Fruit fly (Drosophila melanogaster) whole organism, embryonic: ENCODE data around the gene CG7377.

ENCODE experiments used
- Atf3 ChIP-seq: fragments of 200-800 bp; sonication (Bioruptor generic); optimal IDR thresholded peaks from 3 replicates; lab custom pipeline; 2016; ENCODE audit warnings: missing biosample characterization, missing genetic modification characterization
- BEAF-32 ChIP-seq: fragments of 200-800 bp; sonication (Bioruptor generic); optimal IDR thresholded peaks from 3 replicates; lab custom pipeline; 2017; ENCODE audit warnings: missing biosample characterization, missing genetic modification characterization, mild to moderate bottlenecking, moderate library complexity, missing genetic modification reagents
- Bteb2 ChIP-seq: fragments of 200-800 bp; sonication (Bioruptor generic); optimal IDR thresholded peaks from 2 replicates; lab custom pipeline; 2016; ENCODE audit warnings: missing biosample characterization, missing genetic modification characterization
- CG10209 ChIP-seq: fragments of 200-800 bp; sonication (Bioruptor generic); optimal IDR thresholded peaks from 3 replicates; lab custom pipeline; 2017; ENCODE audit warnings: missing biosample characterization, mild to moderate bottlenecking, missing genetic modification characterization, missing genetic modification reagents
- CG11456 ChIP-seq: fragments of 200-800 bp; sonication (Bioruptor generic); IDR thresholded peaks from 3 replicates; pipeline ENCODE4 v1.3.6; 2022; ENCODE audit warnings: missing biosample characterization, missing genetic modification characterization
- CG12071 ChIP-seq: fragments of 200-800 bp; sonication (Bioruptor generic); optimal IDR thresholded peaks from 3 replicates; lab custom pipeline; 2018; ENCODE audit warnings: missing biosample characterization, mild to moderate bottlenecking, missing genetic modification characterization
- CG14050 ChIP-seq: fragments of 200-800 bp; sonication (Bioruptor generic); IDR thresholded peaks from 3 replicates; pipeline ENCODE4 v1.3.6; 2022; ENCODE audit warnings: missing biosample characterization, missing genetic modification characterization
- CG14667 ChIP-seq: fragments of 200-800 bp; sonication (Bioruptor generic); IDR thresholded peaks from 2 replicates; pipeline ENCODE4 v1.3.6; 2022; ENCODE audit warnings: missing biosample characterization, missing genetic modification characterization
- CG14965 ChIP-seq: fragments of 200-800 bp; sonication (Bioruptor generic); optimal IDR thresholded peaks from 2 replicates; lab custom pipeline; 2016; ENCODE audit warnings: missing biosample characterization, missing genetic modification characterization, borderline replicate concordance
- CG17829 ChIP-seq: fragments of 200-800 bp; optimal IDR thresholded peaks from 2 replicates; lab custom pipeline; 2019; ENCODE audit warnings: missing biosample characterization, mild to moderate bottlenecking, missing genetic modification characterization, moderate library complexity
- CG2129 ChIP-seq: fragments of 200-800 bp; sonication (Bioruptor generic); IDR thresholded peaks from 2 replicates; pipeline ENCODE4 v1.3.6; 2022; ENCODE audit warnings: missing biosample characterization, missing genetic modification characterization; ENCODE audit not compliant: partially characterized antibody
- CG2202 ChIP-seq: fragments of 200-800 bp; sonication (Bioruptor generic); optimal IDR thresholded peaks from 2 replicates; lab custom pipeline; 2018; ENCODE audit warnings: missing biosample characterization, mild to moderate bottlenecking, missing genetic modification characterization
- CG2889 ChIP-seq: fragments of 200-800 bp; sonication (Bioruptor generic); IDR thresholded peaks from 3 replicates; pipeline ENCODE4 v1.3.6; 2022; ENCODE audit warnings: missing biosample characterization, missing genetic modification characterization
- CG31365 ChIP-seq: fragments of 200-800 bp; sonication (Bioruptor generic); optimal IDR thresholded peaks from 2 replicates; lab custom pipeline; 2018; ENCODE audit warnings: missing biosample characterization, mild to moderate bottlenecking, missing genetic modification characterization
- CG32772 ChIP-seq: fragments of 200-800 bp; sonication (Bioruptor generic); IDR thresholded peaks from 2 replicates; pipeline ENCODE4 v1.3.6; 2022; ENCODE audit warnings: missing biosample characterization, missing genetic modification characterization
- CG3281 ChIP-seq: fragments of 200-800 bp; sonication (Bioruptor generic); optimal IDR thresholded peaks from 3 replicates; lab custom pipeline; 2017; ENCODE audit warnings: missing biosample characterization, mild to moderate bottlenecking, missing genetic modification characterization
- CG42726 ChIP-seq: fragments of 200-800 bp; sonication (Bioruptor generic); IDR thresholded peaks from 2 replicates; pipeline ENCODE4 v1.3.6; 2022; ENCODE audit warnings: missing biosample characterization, missing genetic modification characterization; ENCODE audit not compliant: partially characterized antibody
- CG43689 ChIP-seq: fragments of 200-800 bp; sonication (Bioruptor generic); IDR thresholded peaks from 2 replicates; pipeline ENCODE4 v1.3.6; 2022; ENCODE audit warnings: missing biosample characterization, missing genetic modification characterization
- CG4404 ChIP-seq: fragments of 200-800 bp; sonication (Bioruptor generic); IDR thresholded peaks from 2 replicates; pipeline ENCODE4 v1.3.6; 2022; ENCODE audit warnings: missing biosample characterization, missing genetic modification characterization
- CG5180 ChIP-seq: fragments of 200-800 bp; sonication (Bioruptor generic); optimal IDR thresholded peaks from 3 replicates; lab custom pipeline; 2017; ENCODE audit warnings: missing biosample characterization, missing genetic modification characterization, mild to moderate bottlenecking, moderate library complexity, missing genetic modification reagents
- CG6854 ChIP-seq: fragments of 200-800 bp; sonication (Bioruptor generic); optimal IDR thresholded peaks from 3 replicates; lab custom pipeline; 2017; ENCODE audit warnings: missing biosample characterization, mild to moderate bottlenecking, missing genetic modification characterization
- CG8089 ChIP-seq: fragments of 200-800 bp; sonication (Bioruptor generic); optimal IDR thresholded peaks from 3 replicates; lab custom pipeline; 2016; ENCODE audit warnings: missing biosample characterization, missing genetic modification characterization
- CG9215 ChIP-seq: fragments of 200-800 bp; sonication (Bioruptor generic); IDR thresholded peaks from 2 replicates; pipeline ENCODE4 v1.3.6; 2022; ENCODE audit warnings: missing biosample characterization, missing genetic modification characterization
- CG9797 ChIP-seq: fragments of 200-800 bp; sonication (Bioruptor generic); optimal IDR thresholded peaks from 3 replicates; lab custom pipeline; 2018; ENCODE audit warnings: missing biosample characterization, mild to moderate bottlenecking, missing genetic modification characterization
- Dref ChIP-seq: fragments of 200-800 bp; sonication (Bioruptor generic); IDR thresholded peaks from 2 replicates; pipeline ENCODE4 v1.3.6; 2022; ENCODE audit warnings: missing biosample characterization, missing genetic modification characterization
- E2f1 ChIP-seq: fragments of 200-800 bp; sonication (Bioruptor generic); IDR thresholded peaks from 2 replicates; pipeline ENCODE4 v1.3.6; 2022; ENCODE audit warnings: missing biosample characterization, missing genetic modification characterization
- E2f2 ChIP-seq: fragments of 200-800 bp; sonication (Bioruptor generic); IDR thresholded peaks from 2 replicates; pipeline ENCODE4 v1.3.6; 2022; ENCODE audit warnings: missing biosample characterization, missing genetic modification characterization
- Eip74EF ChIP-seq, 2 experiments: fragments of 200-800 bp in 1 of 2; fragments of >200 bp in 1 of 2; sonication (Bioruptor generic) in 1 of 2; optimal IDR thresholded peaks; 2 replicates each; lab custom pipeline; 2017 to 2019; ENCODE audit warnings: missing biosample characterization in 2 of 2, missing genetic modification characterization in 2 of 2, mild to moderate bottlenecking in 1 of 2, moderate library complexity in 1 of 2
- Hmr ChIP-seq: fragments of 200-800 bp; sonication (Bioruptor generic); optimal IDR thresholded peaks from 3 replicates; lab custom pipeline; 2017; ENCODE audit warnings: mild to moderate bottlenecking, missing biosample characterization, missing genetic modification reagents, missing genetic modification characterization
- NfI ChIP-seq: fragments of 200-800 bp; sonication (Bioruptor generic); optimal IDR thresholded peaks from 3 replicates; lab custom pipeline; 2018; ENCODE audit warnings: missing biosample characterization, mild to moderate bottlenecking, missing genetic modification characterization, moderate library complexity
- Oaz ChIP-seq: fragments of 200-800 bp; sonication (Bioruptor generic); IDR thresholded peaks from 2 replicates; pipeline ENCODE4 v1.3.6; 2022; ENCODE audit warnings: missing biosample characterization, missing genetic modification characterization
- Pdp1 ChIP-seq, 2 experiments: fragments of 200-800 bp; sonication (Bioruptor generic); optimal IDR thresholded peaks; 3 replicates each; lab custom pipeline; 2016; ENCODE audit warnings: missing biosample characterization in 2 of 2, missing genetic modification characterization in 2 of 2, mild to moderate bottlenecking in 1 of 2, moderate library complexity in 1 of 2
- Sin3A ChIP-seq: fragments of >200 bp; optimal IDR thresholded peaks from 2 replicates; lab custom pipeline; 2018
- YL-1 ChIP-seq: fragments of 200-800 bp; sonication (Bioruptor generic); optimal IDR thresholded peaks from 3 replicates; lab custom pipeline; 2017; ENCODE audit warnings: missing biosample characterization, mild to moderate bottlenecking, missing genetic modification characterization
- bsh ChIP-seq, 2 experiments: fragments of 200-800 bp; sonication (Bioruptor generic); optimal IDR thresholded peaks; 2 replicates each; lab custom pipeline; 2017 to 2018; ENCODE audit warnings: mild to moderate bottlenecking in 2 of 2, missing biosample characterization in 2 of 2, missing genetic modification characterization in 2 of 2, moderate library complexity in 1 of 2
- caup ChIP-seq: fragments of 200-800 bp; sonication (Bioruptor generic); optimal IDR thresholded peaks from 3 replicates; lab custom pipeline; 2017; ENCODE audit warnings: missing biosample characterization, mild to moderate bottlenecking, missing genetic modification characterization, moderate library complexity; ENCODE audit not compliant: severe bottlenecking
- croc ChIP-seq: fragments of 200-800 bp; sonication (Bioruptor generic); conservative IDR thresholded peaks from 3 replicates; pipeline ENCODE4 v1.3.6; 2022; ENCODE audit warnings: missing biosample characterization, missing genetic modification characterization
- dimm ChIP-seq: fragments of 200-800 bp; sonication (Bioruptor generic); IDR thresholded peaks from 2 replicates; pipeline ENCODE4 v1.3.6; 2022; ENCODE audit warnings: missing biosample characterization, missing genetic modification characterization
- ems ChIP-seq: fragments of 200-800 bp; sonication (Bioruptor generic); optimal IDR thresholded peaks from 3 replicates; lab custom pipeline; 2016; ENCODE audit warnings: missing biosample characterization, missing genetic modification characterization
- ewg ChIP-seq: fragments of 200-800 bp; sonication (Bioruptor generic); optimal IDR thresholded peaks from 3 replicates; lab custom pipeline; 2017; ENCODE audit warnings: mild to moderate bottlenecking, missing biosample characterization, missing genetic modification reagents, missing genetic modification characterization
- gcm2 ChIP-seq: fragments of 200-800 bp; sonication (Bioruptor generic); optimal IDR thresholded peaks from 2 replicates; lab custom pipeline; 2016; ENCODE audit warnings: missing biosample characterization, missing genetic modification characterization
- gsb-n ChIP-seq: fragments of 200-800 bp; sonication (Bioruptor generic); optimal IDR thresholded peaks from 3 replicates; lab custom pipeline; 2018; ENCODE audit warnings: missing biosample characterization, mild to moderate bottlenecking, missing genetic modification characterization
- hkb ChIP-seq, 2 experiments: fragments of 200-800 bp in 1 of 2; fragments of >200 bp in 1 of 2; sonication (Bioruptor generic) in 1 of 2; IDR thresholded peaks in 1 of 2; optimal IDR thresholded peaks in 1 of 2; 2 replicates each; pipeline versions ENCODE4 v1.3.6 to Lab custom; 2017 to 2022; ENCODE audit warnings: missing biosample characterization in 1 of 2, missing genetic modification characterization in 1 of 2
- jigr1 ChIP-seq: fragments of 200-800 bp; sonication (Bioruptor generic); IDR thresholded peaks from 3 replicates; pipeline ENCODE4 v1.3.6; 2022; ENCODE audit warnings: missing biosample characterization, missing genetic modification characterization
- nerfin-2 ChIP-seq: fragments of 200-800 bp; sonication (Bioruptor generic); IDR thresholded peaks from 2 replicates; pipeline ENCODE4 v1.3.6; 2022; ENCODE audit warnings: missing biosample characterization, missing genetic modification characterization; ENCODE audit not compliant: partially characterized antibody
- scrt ChIP-seq: fragments of 200-800 bp; sonication (Bioruptor generic); optimal IDR thresholded peaks from 2 replicates; lab custom pipeline; 2018; ENCODE audit warnings: missing biosample characterization, mild to moderate bottlenecking, missing genetic modification characterization, moderate library complexity
- shn ChIP-seq: fragments of 200-800 bp; sonication (Bioruptor generic); optimal IDR thresholded peaks from 3 replicates; lab custom pipeline; 2016; ENCODE audit warnings: missing biosample characterization, missing genetic modification characterization
- sim ChIP-seq: fragments of 200-800 bp; sonication (Bioruptor generic); IDR thresholded peaks from 2 replicates; pipeline ENCODE4 v1.3.6; 2022; ENCODE audit warnings: missing biosample characterization, missing genetic modification characterization
- sr ChIP-seq: fragments of 200-800 bp; sonication (Bioruptor generic); IDR thresholded peaks from 3 replicates; pipeline ENCODE4 v1.3.6; 2022; ENCODE audit warnings: missing biosample characterization, missing genetic modification characterization
- stc ChIP-seq: fragments of 200-800 bp; sonication (Bioruptor generic); IDR thresholded peaks from 2 replicates; pipeline ENCODE4 v1.3.6; 2022; ENCODE audit warnings: missing biosample characterization, missing genetic modification characterization
- trh ChIP-seq: fragments of 200-800 bp; sonication (Bioruptor generic); optimal IDR thresholded peaks from 2 replicates; lab custom pipeline; 2016; ENCODE audit warnings: missing biosample characterization, missing genetic modification characterization

CG7377 gene

DNA sequence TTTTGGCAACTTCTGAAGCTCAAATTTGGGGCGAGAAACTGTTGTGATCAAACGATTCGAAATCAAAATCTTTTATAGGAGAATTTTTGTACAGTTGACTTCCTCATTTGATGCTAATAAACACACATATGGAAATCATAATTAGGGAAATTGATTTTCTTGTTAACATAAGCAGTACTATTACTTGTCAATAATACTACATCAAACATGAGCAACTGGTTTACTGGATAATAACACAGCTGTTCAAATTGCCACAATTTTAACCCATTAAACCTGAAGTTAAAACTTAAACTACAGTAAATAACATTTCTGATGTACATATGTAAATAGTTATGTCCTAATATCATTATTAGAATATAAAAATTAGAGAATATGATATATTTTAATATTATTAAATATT is 9.6 kb upstream of the CG7377 start, which contains the start of gene CG43390 (continued):
- TF ChIP-seq jigr1 (GFP tag; lab: Robert Waterston, UW) (no peak), Sin3A (lab: Kevin White, UChicago) (no peak), ewg (GFP tag; lab: Kevin White, UChicago) (no peak), sr (GFP tag; lab: Robert Waterston, UW) (no peak), CG42726 (GFP tag; lab: Robert Waterston, UW) (no peak), scrt (peak; percentile 39), nerfin-2 (no peak), NfI (no peak), CG31365 (tag; lab: Kevin White, UChicago) (no peak), Atf3 (GFP tag; lab: Kevin White, UChicago) (no peak), croc (GFP tag; lab: Robert Waterston, UW) (no peak), dimm (GFP tag; lab: Robert Waterston, UW) (no peak), Dref (GFP tag; lab: Robert Waterston, UW) (no peak), CG12071 (GFP tag; lab: Kevin White, UChicago) (no peak), CG2129 (GFP tag; lab: Robert Waterston, UW) (no peak), CG14050 (GFP tag; lab: Robert Waterston, UW) (no peak), CG14667 (GFP tag; lab: Robert Waterston, UW) (no peak), CG11456 (GFP tag; lab: Robert Waterston, UW) (no peak), shn (GFP tag; lab: Kevin White, UChicago) (no peak), sim (GFP tag; lab: Robert Waterston, UW) (no peak), E2f1 (GFP tag; lab: Robert Waterston, UW) (no peak), CG32772 (GFP tag; lab: Robert Waterston, UW) (no peak), hkb (optimal IDR thresholded peaks at IDR 0.05; lab: Kevin White, UChicago) (no peak), hkb (GFP tag; IDR thresholded peaks at IDR 0.05; lab: Robert Waterston, UW) (no peak), trh (GFP tag; lab: Kevin White, UChicago) (peak; percentile 2), Bteb2 (GFP tag; lab: Kevin White, UChicago) (peak; percentile 7), gcm2 (GFP tag; lab: Kevin White, UChicago) (no peak), Eip74EF (GFP tag; optimal IDR thresholded peaks at IDR 0.05; lab: Kevin White, UChicago) (no peak), caup (GFP tag; lab: Kevin White, UChicago) (peak; percentile 94), E2f2 (GFP tag; lab: Robert Waterston, UW) (no peak), stc (GFP tag; lab: Robert Waterston, UW) (no peak), BEAF-32 (no peak), CG8089 (GFP tag; lab: Kevin White, UChicago) (no peak), CG10209 (GFP tag; lab: Kevin White, UChicago) (peak; percentile 66), CG2889 (GFP tag; lab: Robert Waterston, UW) (no peak), Pdp1 (GFP tag; optimal IDR thresholded peaks at IDR 0.05; lab: Kevin White, UChicago) (no peak), gsb-n (tag; lab: Kevin White, UChicago) (no peak), CG43689 (no peak), CG3281 (no peak), bsh (GFP tag; optimal IDR thresholded peaks at IDR 0.05; lab: Kevin White, UChicago) (no peak), CG5180 (no peak), CG9215 (GFP tag; lab: Robert Waterston, UW) (no peak), YL-1 (GFP tag; lab: Kevin White, UChicago) (no peak), CG17829 (no peak), CG4404 (no peak), CG14965 (GFP tag; lab: Kevin White, UChicago) (no peak), CG6854 (peak; percentile 53), CG2202 (tag; lab: Kevin White, UChicago) (no peak), ems (GFP tag; lab: Kevin White, UChicago) (no peak), Hmr (GFP tag; lab: Kevin White, UChicago) (peak; percentile 86), CG9797 (GFP tag; lab: Kevin White, UChicago) (no peak), Oaz (GFP tag; lab: Robert Waterston, UW) (no peak)
